Worm (Caenorhabditis elegans) whole organism, early embryonic: ENCODE measurements around the gene F26G1.10.

ENCODE experiments used
- B0310.2 ChIP-seq: sonication (generic microtip); optimal IDR thresholded peaks from 2 replicates; lab custom pipeline; 2016; ENCODE audit warnings: mild to moderate bottlenecking, missing genetic modification characterization, missing compliant biosample characterization
- F13C5.2 ChIP-seq: sonication (generic microtip); optimal IDR thresholded peaks from 2 replicates; lab custom pipeline; 2017; ENCODE audit warnings: mild to moderate bottlenecking, missing genetic modification characterization, inconsistent platforms, missing compliant biosample characterization
- aly-1 ChIP-seq: sonication (generic microtip); optimal IDR thresholded peaks from 2 replicates; lab custom pipeline; 2016; ENCODE audit warnings: missing genetic modification characterization, missing compliant biosample characterization
- ama-1 ChIP-seq: fragments of 150-350 bp; optimal IDR thresholded peaks from 2 replicates; lab custom pipeline; 2014
- flt-1 ChIP-seq: fragments of 200-800 bp; sonication (Bioruptor generic); IDR thresholded peaks from 2 replicates; pipeline ENCODE4 v1.3.6; 2022; ENCODE audit warnings: missing genetic modification characterization, missing compliant biosample characterization
- hmbx-1 ChIP-seq: sonication (generic microtip); optimal IDR thresholded peaks from 2 replicates; lab custom pipeline; 2016; ENCODE audit warnings: mild to moderate bottlenecking, missing genetic modification characterization, missing compliant biosample characterization
- hmg-4 ChIP-seq: fragments of 200-800 bp; sonication (Bioruptor generic); optimal IDR thresholded peaks from 2 replicates; lab custom pipeline; 2018; ENCODE audit warnings: mild to moderate bottlenecking, missing genetic modification characterization, missing compliant biosample characterization
- hnd-1 ChIP-seq: sonication (generic microtip); optimal IDR thresholded peaks from 2 replicates; lab custom pipeline; 2016; ENCODE audit warnings: missing genetic modification characterization, missing compliant biosample characterization
- pes-1 ChIP-seq: fragments of 200-800 bp; sonication (Bioruptor generic); IDR thresholded peaks from 2 replicates; pipeline ENCODE4 v1.3.6; 2022; ENCODE audit warnings: missing genetic modification reagents, missing genetic modification characterization, missing compliant biosample characterization
- sea-1 ChIP-seq: fragments of 200-800 bp; sonication (Bioruptor generic); conservative IDR thresholded peaks from 2 replicates; pipeline ENCODE4 v1.3.6; 2022; ENCODE audit warnings: missing genetic modification characterization, missing compliant biosample characterization
- tbx-11 ChIP-seq: fragments of 200-800 bp; sonication (Bioruptor generic); IDR thresholded peaks from 2 replicates; pipeline ENCODE4 v1.3.6; 2022; ENCODE audit warnings: missing genetic modification characterization, missing compliant biosample characterization
- tbx-37 ChIP-seq: fragments of 200-800 bp; sonication (Bioruptor generic); conservative IDR thresholded peaks from 2 replicates; pipeline ENCODE4 v1.3.6; 2022; ENCODE audit warnings: missing genetic modification reagents, missing genetic modification characterization, missing compliant biosample characterization
- tra-4 ChIP-seq: sonication (generic microtip); optimal IDR thresholded peaks from 2 replicates; lab custom pipeline; 2017; ENCODE audit warnings: missing genetic modification characterization, missing compliant biosample characterization

DNA sequence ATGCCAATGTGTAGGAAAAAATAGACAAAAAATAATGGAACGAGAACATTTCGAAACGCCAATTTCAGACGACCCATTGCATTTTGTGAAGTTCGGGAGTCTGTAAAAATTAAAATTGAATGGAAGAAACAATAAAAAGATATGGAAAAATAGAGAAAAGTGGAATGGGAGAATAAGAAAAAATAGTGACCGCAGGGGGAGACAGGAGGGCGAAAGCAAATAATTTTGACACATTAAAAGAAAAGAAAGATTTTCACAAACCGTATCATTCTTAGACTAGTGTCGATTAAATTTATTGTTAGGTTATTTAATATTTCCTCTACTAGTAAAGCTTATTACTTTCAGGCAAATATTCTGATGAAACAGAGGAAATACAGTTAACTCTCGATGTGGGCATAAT, 40.3 kb upstream of the F26G1.10 start, which contains the start of gene F41C3.11:
- TF ChIP-seq ama-1 (lab: Kevin White, UChicago) (no peak), tbx-37 (GFP tag; lab: Robert Waterston, UW) (no peak), tra-4 (tag; lab: Kevin White, UChicago) (no peak), pes-1 (GFP tag; lab: Robert Waterston, UW) (no peak), hmbx-1 (tag; lab: Kevin White, UChicago) (no peak), hmg-4 (no peak), aly-1 (no peak), flt-1 (no peak), tbx-11 (GFP tag; lab: Robert Waterston, UW) (no peak), sea-1 (GFP tag; lab: Robert Waterston, UW) (no peak), B0310.2 (tag; lab: Kevin White, UChicago) (no peak), hnd-1 (tag; lab: Kevin White, UChicago) (no peak), F13C5.2 (tag; lab: Kevin White, UChicago) (no peak)
